Fruit fly (Drosophila melanogaster): Measurements from ENCODE around the gene CG10513.

- no peak for TF ChIP-seq CG8478 (optimal IDR thresholded peaks at IDR 0.05)
- no peak for TF ChIP-seq usp (GFP tag; optimal IDR thresholded peaks at IDR 0.05)
Measured at dm6 chr3R:25241507-25242070, 35.4 kb downstream of the CG10513 start, which contains the start of gene CG11854.

Measured in whole organism.